Fruit fly (Drosophila melanogaster): ENCODE measurements around the gene CG5854.

dm6 chr3R:23971764-23972163, 38.1 kb downstream of the CG5854 start:
- no peak for TF ChIP-seq CG12768 (GFP tag; optimal IDR thresholded peaks at IDR 0.05)
- TF ChIP-seq Hr96 (GFP tag; optimal IDR thresholded peaks at IDR 0.05): no peak
- no peak for TF ChIP-seq tj (GFP tag; optimal IDR thresholded peaks at IDR 0.05)
